Worm (Caenorhabditis elegans) whole organism, L3 larva: ENCODE data around the gene K09B11.4.

Source experiments
- R02D3.7 ChIP-seq: fragments of 150-350 bp; optimal IDR thresholded peaks from 2 replicates; lab custom pipeline; 2014; ENCODE audit warnings: missing biosample characterization, missing genetic modification characterization
- aly-2 ChIP-seq: fragments of 150-350 bp; optimal IDR thresholded peaks from 2 replicates; lab custom pipeline; 2014; ENCODE audit warnings: missing biosample characterization, missing genetic modification characterization
- ama-1 ChIP-seq: fragments of 150-350 bp; optimal IDR thresholded peaks from 2 replicates; lab custom pipeline; 2018
- ceh-28 ChIP-seq: fragments of 150-350 bp; optimal IDR thresholded peaks from 2 replicates; lab custom pipeline; 2014; ENCODE audit warnings: missing biosample characterization, missing genetic modification reagents, missing genetic modification characterization
- daf-12 ChIP-seq: fragments of 150-350 bp; optimal IDR thresholded peaks from 2 replicates; lab custom pipeline; 2014; ENCODE audit warnings: missing biosample characterization, missing genetic modification reagents, missing genetic modification characterization
- egl-27 ChIP-seq: sonication (generic microtip); optimal IDR thresholded peaks from 4 replicates; lab custom pipeline; 2017; ENCODE audit warnings: missing biosample characterization, missing genetic modification reagents, missing genetic modification characterization
- egl-5 ChIP-seq: fragments of 150-350 bp; optimal IDR thresholded peaks from 2 replicates; lab custom pipeline; 2017; ENCODE audit warnings: missing biosample characterization, missing genetic modification reagents, missing genetic modification characterization, inconsistent platforms
- elt-2 ChIP-seq: sonication (generic microtip); optimal IDR thresholded peaks from 2 replicates; lab custom pipeline; 2016; ENCODE audit warnings: missing genetic modification reagents, mild to moderate bottlenecking, missing genetic modification characterization, missing compliant biosample characterization
- elt-3 ChIP-seq, 3 experiments: fragments of 150-350 bp in 1 of 3; sonication (generic microtip) in 2 of 3; optimal IDR thresholded peaks; 2 replicates in 2 of 3; 4 replicates in 1 of 3; lab custom pipeline; 2014 to 2017; ENCODE audit warnings: missing biosample characterization in 3 of 3, missing genetic modification characterization in 3 of 3
- eor-1 ChIP-seq, 2 experiments: fragments of 150-350 bp; optimal IDR thresholded peaks; 2 replicates each; lab custom pipeline; 2014 to 2018; ENCODE audit warnings: missing biosample characterization in 2 of 2, missing genetic modification characterization in 2 of 2
- fkh-10 ChIP-seq: sonication (generic microtip); optimal IDR thresholded peaks from 2 replicates; lab custom pipeline; 2017; ENCODE audit warnings: missing biosample characterization, missing genetic modification reagents, missing genetic modification characterization
- fkh-2 ChIP-seq: fragments of 150-350 bp; optimal IDR thresholded peaks from 2 replicates; lab custom pipeline; 2014; ENCODE audit warnings: missing biosample characterization, missing genetic modification reagents, missing genetic modification characterization
- fos-1 ChIP-seq: fragments of 150-350 bp; optimal IDR thresholded peaks from 2 replicates; lab custom pipeline; 2014; ENCODE audit warnings: missing biosample characterization, missing genetic modification characterization
- hmg-11 ChIP-seq: sonication (generic microtip); optimal IDR thresholded peaks from 2 replicates; lab custom pipeline; 2016; ENCODE audit warnings: missing genetic modification characterization, missing compliant biosample characterization
- jun-1 ChIP-seq: fragments of 150-350 bp; optimal IDR thresholded peaks from 2 replicates; lab custom pipeline; 2014; ENCODE audit warnings: missing biosample characterization, missing genetic modification reagents, missing genetic modification characterization
- lin-15B ChIP-seq: fragments of 150-350 bp; optimal IDR thresholded peaks from 2 replicates; lab custom pipeline; 2014; ENCODE audit warnings: missing biosample characterization, missing genetic modification characterization
- lin-39 ChIP-seq: fragments of 150-350 bp; optimal IDR thresholded peaks from 2 replicates; lab custom pipeline; 2018; ENCODE audit warnings: missing biosample characterization, missing genetic modification reagents, missing genetic modification characterization
- lsy-12 ChIP-seq: sonication (generic microtip); optimal IDR thresholded peaks from 2 replicates; lab custom pipeline; 2016; ENCODE audit warnings: mild to moderate bottlenecking, missing genetic modification characterization, missing compliant biosample characterization
- mdl-1 ChIP-seq: fragments of 150-350 bp; optimal IDR thresholded peaks from 2 replicates; lab custom pipeline; 2014; ENCODE audit warnings: missing biosample characterization, missing genetic modification characterization
- mml-1 ChIP-seq: fragments of 150-350 bp; sonication (generic microtip); optimal IDR thresholded peaks from 3 replicates; lab custom pipeline; 2014; ENCODE audit warnings: missing biosample characterization, missing genetic modification characterization
- nfya-1 ChIP-seq: sonication (generic microtip); optimal IDR thresholded peaks from 2 replicates; lab custom pipeline; 2017; ENCODE audit warnings: missing genetic modification characterization, mild to moderate bottlenecking, missing compliant biosample characterization, antibody characterized with exemption, moderate library complexity; ENCODE audit not compliant: insufficient read depth
- nhr-11 ChIP-seq: fragments of 150-350 bp; optimal IDR thresholded peaks from 2 replicates; lab custom pipeline; 2014; ENCODE audit warnings: missing biosample characterization, missing genetic modification characterization
- nhr-12 ChIP-seq: fragments of 150-350 bp; optimal IDR thresholded peaks from 2 replicates; lab custom pipeline; 2014; ENCODE audit warnings: missing biosample characterization, missing genetic modification characterization
- nhr-23 ChIP-seq: fragments of 150-350 bp; optimal IDR thresholded peaks from 2 replicates; lab custom pipeline; 2014; ENCODE audit warnings: missing biosample characterization, missing genetic modification reagents, missing genetic modification characterization
- nhr-237 ChIP-seq: fragments of 150-350 bp; optimal IDR thresholded peaks from 2 replicates; lab custom pipeline; 2014; ENCODE audit warnings: missing biosample characterization, missing genetic modification characterization
- nhr-25 ChIP-seq: sonication (generic microtip); optimal IDR thresholded peaks from 2 replicates; lab custom pipeline; 2017; ENCODE audit warnings: missing biosample characterization, missing genetic modification characterization
- nhr-28 ChIP-seq: fragments of 150-350 bp; optimal IDR thresholded peaks from 2 replicates; lab custom pipeline; 2014; ENCODE audit warnings: missing biosample characterization, missing genetic modification characterization
- nhr-43 ChIP-seq: sonication (generic microtip); optimal IDR thresholded peaks from 2 replicates; lab custom pipeline; 2016; ENCODE audit warnings: mild to moderate bottlenecking, missing genetic modification characterization, missing compliant biosample characterization; ENCODE audit not compliant: poor library complexity, severe bottlenecking
- nhr-67 ChIP-seq: fragments of 150-350 bp; optimal IDR thresholded peaks from 2 replicates; lab custom pipeline; 2014; ENCODE audit warnings: missing biosample characterization, missing genetic modification characterization
- nhr-76 ChIP-seq: fragments of 150-350 bp; sonication (generic microtip); optimal IDR thresholded peaks from 5 replicates; lab custom pipeline; 2014; ENCODE audit warnings: missing biosample characterization, missing genetic modification characterization
- nhr-77 ChIP-seq: fragments of 150-350 bp; optimal IDR thresholded peaks from 2 replicates; lab custom pipeline; 2014; ENCODE audit warnings: missing biosample characterization, missing genetic modification characterization
- pha-4 ChIP-seq: fragments of 150-350 bp; optimal IDR thresholded peaks from 2 replicates; lab custom pipeline; 2014; ENCODE audit warnings: missing biosample characterization, missing genetic modification reagents, missing genetic modification characterization
- pqm-1 ChIP-seq: fragments of 150-350 bp; optimal IDR thresholded peaks from 2 replicates; lab custom pipeline; 2017; ENCODE audit warnings: missing biosample characterization, missing genetic modification characterization, inconsistent platforms
- sea-2 ChIP-seq: fragments of 150-350 bp; sonication (generic microtip); optimal IDR thresholded peaks from 4 replicates; lab custom pipeline; 2014; ENCODE audit warnings: missing biosample characterization, missing genetic modification reagents, missing genetic modification characterization
- skn-1 ChIP-seq: fragments of 150-350 bp; optimal IDR thresholded peaks from 2 replicates; lab custom pipeline; 2014; ENCODE audit warnings: missing biosample characterization, missing genetic modification characterization
- snpc-4 ChIP-seq: fragments of 150-350 bp; optimal IDR thresholded peaks from 2 replicates; lab custom pipeline; 2014; ENCODE audit warnings: missing biosample characterization, missing genetic modification characterization
- tbx-2 ChIP-seq: sonication (generic microtip); optimal IDR thresholded peaks from 2 replicates; lab custom pipeline; 2016; ENCODE audit warnings: mild to moderate bottlenecking, missing genetic modification characterization, missing compliant biosample characterization
- unc-39 ChIP-seq: sonication (generic microtip); optimal IDR thresholded peaks from 4 replicates; lab custom pipeline; 2017; ENCODE audit warnings: missing biosample characterization, missing genetic modification characterization
- zag-1 ChIP-seq: fragments of 150-350 bp; optimal IDR thresholded peaks from 2 replicates; lab custom pipeline; 2014; ENCODE audit warnings: missing biosample characterization, missing genetic modification characterization
- ztf-4 ChIP-seq: fragments of 150-350 bp; optimal IDR thresholded peaks from 2 replicates; lab custom pipeline; 2014; ENCODE audit warnings: missing biosample characterization, missing genetic modification characterization

Gene K09B11.4

ce11 chrIV:13429240-13429639 lies at the start of gene K09B11.4:
K09B11.4 (plus strand) TSS chrIV:13429540.
- no peak for TF ChIP-seq ama-1 (lab: Kevin White, UChicago)
- no peak for TF ChIP-seq elt-3 (tag; optimal IDR thresholded peaks at IDR 0.05; lab: Kevin White, UChicago)
- no peak for TF ChIP-seq egl-27
- no peak for TF ChIP-seq pha-4 (tag; lab: Kevin White, UChicago)
- TF ChIP-seq ceh-28 = no peak
- no peak for TF ChIP-seq lsy-12 (tag; lab: Kevin White, UChicago)
- no peak for TF ChIP-seq elt-2 (tag; lab: Kevin White, UChicago)
- TF ChIP-seq nfya-1 = no peak
- TF ChIP-seq lin-15B (tag; lab: Kevin White, UChicago) = no peak
- TF ChIP-seq mml-1 = no peak
- TF ChIP-seq ztf-4 (tag; lab: Kevin White, UChicago) = no peak
- no peak for TF ChIP-seq mdl-1
- no peak for TF ChIP-seq nhr-12 (tag; lab: Kevin White, UChicago)
- TF ChIP-seq nhr-76 = no peak
- TF ChIP-seq tbx-2 (tag; lab: Kevin White, UChicago) = no peak
- TF ChIP-seq nhr-25 (tag; lab: Kevin White, UChicago) = no peak
- no peak for TF ChIP-seq jun-1
- no peak for TF ChIP-seq nhr-23 (tag; lab: Kevin White, UChicago)
- TF ChIP-seq hmg-11 (tag; lab: Kevin White, UChicago) = no peak
- no peak for TF ChIP-seq nhr-11 (tag; lab: Kevin White, UChicago)

- no peak for TF ChIP-seq nhr-28 (tag; lab: Kevin White, UChicago)
- no peak for TF ChIP-seq nhr-67 (tag; lab: Kevin White, UChicago)
- no peak for TF ChIP-seq nhr-12 (tag; lab: Kevin White, UChicago)
- no peak for TF ChIP-seq ama-1 (lab: Kevin White, UChicago)
- TF ChIP-seq nhr-43 (tag; lab: Kevin White, UChicago) = no peak
- TF ChIP-seq lin-39 (tag; lab: Kevin White, UChicago) = no peak
- TF ChIP-seq nhr-77 (tag; lab: Kevin White, UChicago) = no peak
- TF ChIP-seq daf-12 (tag; lab: Kevin White, UChicago) = no peak
- TF ChIP-seq mml-1 = no peak
- no peak for TF ChIP-seq pha-4 (tag; lab: Kevin White, UChicago)
- no peak for TF ChIP-seq aly-2 (tag; lab: Kevin White, UChicago)
- TF ChIP-seq, all 47 proteins: peak for 0
These were observed 48.8 kb upstream of the K09B11.4 start for ce11 chrIV:13380506-13380905.

- no peak for TF ChIP-seq sea-2 (GFP tag; lab: Kevin White, UChicago)
- TF ChIP-seq fos-1 (tag; lab: Kevin White, UChicago) = no peak
- no peak for TF ChIP-seq fkh-10 (GFP tag; lab: Kevin White, UChicago)
- TF ChIP-seq egl-27 = no peak
- TF ChIP-seq R02D3.7 (tag; lab: Kevin White, UChicago) = no peak
- TF ChIP-seq nhr-11 (tag; lab: Kevin White, UChicago) = no peak
- TF ChIP-seq hmg-11 (tag; lab: Kevin White, UChicago) = no peak
- TF ChIP-seq unc-39 (tag; lab: Kevin White, UChicago) = no peak
- TF ChIP-seq tbx-2 (tag; lab: Kevin White, UChicago) = no peak
These were observed 47.5 kb upstream of the K09B11.4 start, which contains the start of gene emc-3 for ce11 chrIV:13381823-13382222. emc-3 (minus strand) TSS chrIV:13381923.

ce11 chrIV:13383763-13384436 lies 45.4 kb upstream of the K09B11.4 start, which contains the start of gene rab-19:
rab-19 (minus strand) TSS chrIV:13384386.
- TF ChIP-seq nfya-1 (peak; percentile 26), aly-2 (tag; lab: Kevin White, UChicago) (no peak), lin-39 (tag; lab: Kevin White, UChicago) (peak; percentile 35), hmg-11 (tag; lab: Kevin White, UChicago) (peak; percentile 65), lin-15B (tag; lab: Kevin White, UChicago) (peak; percentile 13), zag-1 (no peak)
- TF ChIP-seq, all 47 proteins: peak for 4

- no peak for TF ChIP-seq fkh-2
- no peak for TF ChIP-seq eor-1 (tag; optimal IDR thresholded peaks at IDR 0.05; lab: Kevin White, UChicago)
- TF ChIP-seq lin-15B (tag; lab: Kevin White, UChicago) = peak; percentile 92
- peak; percentile 11 for TF ChIP-seq snpc-4
- peak; percentile 66 for TF ChIP-seq hmg-11 (tag; lab: Kevin White, UChicago)
- TF ChIP-seq lin-39 (tag; lab: Kevin White, UChicago) = peak; percentile 70
- peak; percentile 32 for TF ChIP-seq skn-1
- peak; percentile 95 for TF ChIP-seq egl-5 (tag; lab: Kevin White, UChicago)
- TF ChIP-seq unc-39 (tag; lab: Kevin White, UChicago) = no peak
- TF ChIP-seq fkh-10 (GFP tag; lab: Kevin White, UChicago) = peak; percentile 14
- peak; percentile 9 for TF ChIP-seq pqm-1
- peak; percentile 43 for TF ChIP-seq nhr-43 (tag; lab: Kevin White, UChicago)
- peak; percentile 54 for TF ChIP-seq ceh-28
- TF ChIP-seq nfya-1 = peak; percentile 82
- TF ChIP-seq elt-2 (tag; lab: Kevin White, UChicago) = peak; percentile 28
- TF ChIP-seq pha-4 (tag; lab: Kevin White, UChicago) = peak; percentile 87
- no peak for TF ChIP-seq mml-1
- TF ChIP-seq nhr-12 (tag; lab: Kevin White, UChicago) = no peak
- peak; percentile 81 for TF ChIP-seq nhr-23 (tag; lab: Kevin White, UChicago)
- TF ChIP-seq R02D3.7 (tag; lab: Kevin White, UChicago) = peak; percentile 53
- TF ChIP-seq jun-1 = no peak
- no peak for TF ChIP-seq nhr-237 (tag; lab: Kevin White, UChicago)
- peak; percentile 72 for TF ChIP-seq nhr-25 (tag; lab: Kevin White, UChicago)
These were observed 43.3 kb upstream of the K09B11.4 start, which contains the start of the genes Y62E10A.20, Y62E10A.23 and mdt-9 for ce11 chrIV:13386043-13386442. Y62E10A.20 (minus strand) TSS chrIV:13386091. Y62E10A.23 (plus strand) TSS chrIV:13386324. mdt-9 (plus strand) TSS chrIV:13386380.
